Worm (Caenorhabditis elegans) whole organism, late embryonic: ENCODE measurements around the gene msp-33.

Source experiments
- F13H6.1 ChIP-seq: sonication (generic microtip); optimal IDR thresholded peaks from 2 replicates; lab custom pipeline; 2016; ENCODE audit warnings: missing genetic modification characterization, missing compliant biosample characterization
- K09A11.1 ChIP-seq: sonication (generic microtip); optimal IDR thresholded peaks from 2 replicates; lab custom pipeline; 2017; ENCODE audit warnings: antibody characterized with exemption, mild to moderate bottlenecking, missing genetic modification characterization, missing compliant biosample characterization; ENCODE audit not compliant: insufficient read depth
- dve-1 ChIP-seq: sonication (generic microtip); optimal IDR thresholded peaks from 2 replicates; lab custom pipeline; 2017; ENCODE audit warnings: antibody characterized with exemption, mild to moderate bottlenecking, missing genetic modification characterization, missing compliant biosample characterization
- fkh-10 ChIP-seq: fragments of 150-350 bp; optimal IDR thresholded peaks from 2 replicates; lab custom pipeline; 2014; ENCODE audit warnings: missing biosample characterization, missing genetic modification reagents, missing genetic modification characterization
- madf-2 ChIP-seq: sonication (generic microtip); optimal IDR thresholded peaks from 2 replicates; lab custom pipeline; 2017; ENCODE audit warnings: missing genetic modification characterization, missing compliant biosample characterization
- sox-4 ChIP-seq: sonication (generic microtip); optimal IDR thresholded peaks from 2 replicates; lab custom pipeline; 2017; ENCODE audit warnings: mild to moderate bottlenecking, missing genetic modification characterization, inconsistent platforms, missing compliant biosample characterization

DNA sequence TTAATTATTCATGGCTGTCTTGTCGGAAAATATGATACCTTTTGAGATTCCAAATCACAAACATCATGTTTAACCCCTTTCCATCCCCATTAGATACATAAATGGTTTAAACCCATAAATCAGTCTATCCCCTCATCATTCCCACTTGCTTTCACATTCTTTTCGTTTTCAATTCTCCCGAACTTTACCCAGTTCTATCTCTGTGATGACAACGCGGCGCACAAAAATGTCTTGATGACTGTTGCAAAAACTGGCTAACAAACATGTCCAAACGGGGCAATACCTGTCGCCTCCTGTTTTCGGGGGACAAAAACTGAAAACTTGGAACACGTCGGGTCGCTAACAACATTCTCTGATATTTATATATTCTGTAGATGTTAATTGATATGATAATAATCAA, 26.4 kb downstream of the msp-33 start:
- no peak for TF ChIP-seq dve-1 (tag; lab: Kevin White, UChicago)
- TF ChIP-seq madf-2 (tag; lab: Kevin White, UChicago), result no peak
- TF ChIP-seq K09A11.1 (tag; lab: Kevin White, UChicago), result no peak
- no peak for TF ChIP-seq F13H6.1 (tag; lab: Kevin White, UChicago)
- no peak for TF ChIP-seq fkh-10 (GFP tag; lab: Kevin White, UChicago)
- TF ChIP-seq sox-4 (tag; lab: Kevin White, UChicago), result no peak
